Worm (Caenorhabditis elegans): ENCODE results near the gene col-127.

col-127 gene

ce11 chrIV:11241368-11241767 lies 24.6 kb downstream of the col-127 start, which contains the start of gene C05C12.6:
TSS of gene C05C12.6 (minus strand) at chrIV:11241468.
- TF ChIP-seq F55B11.4 (tag; optimal IDR thresholded peaks at IDR 0.05; ENCODE audit: borderline replicate concordance, insufficient read depth) (no peak), Y53G8AR.9 (GFP tag; conservative IDR thresholded peaks at IDR 0.05) (no peak), nfya-2 (GFP tag; IDR thresholded peaks at IDR 0.05) (no peak), ztf-6 (GFP tag; IDR thresholded peaks at IDR 0.05) (no peak), F33H1.4 (GFP tag; IDR thresholded peaks at IDR 0.05) (no peak), zfh-2 (GFP tag; conservative IDR thresholded peaks at IDR 0.05) (no peak)

DNA sequence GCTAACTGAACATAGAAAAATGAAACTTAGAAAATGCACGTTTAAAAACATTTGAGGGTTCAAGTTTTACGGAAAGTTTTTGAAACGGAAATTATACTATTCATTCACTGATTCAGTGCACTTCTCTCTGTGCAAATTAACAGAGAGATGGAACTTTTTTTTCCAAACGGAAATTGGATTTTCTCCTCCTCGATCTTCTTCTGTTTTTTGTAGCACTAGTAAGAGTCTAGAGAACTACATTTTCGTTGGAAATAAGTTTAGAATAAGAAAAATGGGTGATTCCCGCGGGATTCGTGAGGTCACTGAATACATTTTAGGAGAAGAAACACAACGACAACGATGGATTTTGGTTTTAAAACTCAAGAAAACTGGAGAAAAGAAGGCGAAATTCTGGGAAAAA lies 30.2 kb downstream of the col-127 start:
- no peak for TF ChIP-seq attf-5 (GFP tag; optimal IDR thresholded peaks at IDR 0.05)
- TF ChIP-seq B0336.3 (GFP tag; IDR thresholded peaks at IDR 0.05), result no peak

ce11 chrIV:11231376-11231775 lies 34.6 kb downstream of the col-127 start:
- TF ChIP-seq hrde-1 (tag; optimal IDR thresholded peaks at IDR 0.05; ENCODE audit: borderline replicate concordance), result no peak
- no peak for TF ChIP-seq K12H6.12 (tag; optimal IDR thresholded peaks at IDR 0.05)
- TF ChIP-seq nhr-120 (GFP tag; IDR thresholded peaks at IDR 0.05), result no peak
- TF ChIP-seq D2030.7 (GFP tag; IDR thresholded peaks at IDR 0.05), result 0 out of 2 replicates have a peak, but pooled peaks have one; percentile 9
- TF ChIP-seq tbp1 (GFP tag; optimal IDR thresholded peaks at IDR 0.05), result peak; percentile 79
- peak; percentile 13 for TF ChIP-seq B0261.1 (tag; optimal IDR thresholded peaks at IDR 0.05)
- no peak for TF ChIP-seq Y67H2A.10 (GFP tag; conservative IDR thresholded peaks at IDR 0.05)
- TF ChIP-seq rpc-1 (optimal IDR thresholded peaks at IDR 0.05), result peak; percentile 11
- peak; percentile 69 for TF ChIP-seq rpc-1 (tag; optimal IDR thresholded peaks at IDR 0.05)

ce11 chrIV:11230069-11230468 lies 35.9 kb downstream of the col-127 start, which contains the start of gene best-7:
TSS of gene best-7 (minus strand) at chrIV:11230307.
- TF ChIP-seq T07F8.4 (tag; optimal IDR thresholded peaks at IDR 0.05) (no peak), nhr-80 (tag; optimal IDR thresholded peaks at IDR 0.05) (peak; percentile 29)

- no peak for TF ChIP-seq athp-1 (tag; optimal IDR thresholded peaks at IDR 0.05)
- no peak for TF ChIP-seq zfh-2 (GFP tag; conservative IDR thresholded peaks at IDR 0.05)
- TF ChIP-seq chd-7 (tag; optimal IDR thresholded peaks at IDR 0.05), result no peak
- TF ChIP-seq F37B4.10 (GFP tag; IDR thresholded peaks at IDR 0.05), result no peak
- TF ChIP-seq mxl-1 (tag; optimal IDR thresholded peaks at IDR 0.05), result no peak
Measured at ce11 chrIV:11229013-11229412, 37.0 kb downstream of the col-127 start.

DNA sequence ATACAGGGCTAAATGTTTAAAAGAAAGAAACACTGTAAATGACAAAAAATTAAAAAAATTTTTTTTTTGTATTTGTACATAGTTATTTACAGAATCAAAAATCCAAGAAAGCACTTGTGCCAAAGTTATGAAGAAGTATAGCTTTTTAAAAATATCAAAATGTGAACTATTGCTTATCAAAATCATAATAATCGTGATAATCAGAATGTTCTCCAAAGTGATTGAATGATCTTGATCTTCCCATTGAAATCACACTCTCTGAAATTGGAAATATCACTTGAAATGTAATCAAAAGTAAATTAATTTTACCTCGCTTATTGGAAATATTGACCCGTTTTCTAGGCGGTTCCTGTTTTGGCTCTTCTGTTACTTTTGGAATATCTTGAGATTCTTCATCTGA lies 39.4 kb downstream of the col-127 start:
- no peak for TF ChIP-seq ceh-79 (tag; optimal IDR thresholded peaks at IDR 0.05)
- TF ChIP-seq nfya-1 (tag; optimal IDR thresholded peaks at IDR 0.05; ENCODE audit: borderline replicate concordance, insufficient read depth), result no peak
- no peak for TF ChIP-seq atf-7 (tag; optimal IDR thresholded peaks at IDR 0.05)
- no peak for TF ChIP-seq Y56A3A.18 (GFP tag; IDR thresholded peaks at IDR 0.05)
- no peak for TF ChIP-seq ztf-18 (tag; optimal IDR thresholded peaks at IDR 0.05)
- TF ChIP-seq F57C9.4 (tag; optimal IDR thresholded peaks at IDR 0.05), result no peak
- TF ChIP-seq snpc-1.1 (tag; optimal IDR thresholded peaks at IDR 0.05; ENCODE audit: insufficient read depth), result no peak
- TF ChIP-seq ztf-22 (GFP tag; optimal IDR thresholded peaks at IDR 0.05), result no peak
- TF ChIP-seq unc-62 (GFP tag; optimal IDR thresholded peaks at IDR 0.05), result no peak
- TF ChIP-seq Y79H2A.3 (GFP tag; conservative IDR thresholded peaks at IDR 0.05), result no peak
- TF ChIP-seq tbx-9 (tag; optimal IDR thresholded peaks at IDR 0.05; ENCODE audit: borderline replicate concordance), result no peak
- TF ChIP-seq F23B12.7 (tag; optimal IDR thresholded peaks at IDR 0.05; ENCODE audit: insufficient read depth), result no peak

Measured in whole organism, young adult.